Fruit fly (Drosophila melanogaster): Measurements from ENCODE around the gene CG33648.

The CG33648 gene

dm6 chr2L:14552141-14552748 is 28.1 kb downstream of the CG33648 start (continued):
- TF ChIP-seq HLH3B (GFP tag; IDR thresholded peaks at IDR 0.05): 0 out of 2 replicates have a peak, but pooled peaks have one; percentile 45
- no peak for TF ChIP-seq fru (optimal IDR thresholded peaks at IDR 0.05)
- no peak for TF ChIP-seq CG31224 (GFP tag; IDR thresholded peaks at IDR 0.05)
- TF ChIP-seq mirr (GFP tag; optimal IDR thresholded peaks at IDR 0.05): no peak
- TF ChIP-seq sqz (GFP tag; optimal IDR thresholded peaks at IDR 0.05): peak; percentile 22
- TF ChIP-seq CG14667 (GFP tag; IDR thresholded peaks at IDR 0.05): no peak
- TF ChIP-seq trh (GFP tag; optimal IDR thresholded peaks at IDR 0.05): no peak
- TF ChIP-seq CG11695 (GFP tag; IDR thresholded peaks at IDR 0.05): peak; percentile 59
- peak; percentile 72 for TF ChIP-seq Kr (GFP tag; optimal IDR thresholded peaks at IDR 0.05)
- TF ChIP-seq H15 (GFP tag; IDR thresholded peaks at IDR 0.05): 0 out of 3 replicates have a peak, but pooled peaks have one; percentile 49
- peak; percentile 12 for TF ChIP-seq fd64A (GFP tag; optimal IDR thresholded peaks at IDR 0.05)
- no peak for TF ChIP-seq Hr39 (optimal IDR thresholded peaks at IDR 0.05)
- TF ChIP-seq hb (GFP tag; IDR thresholded peaks at IDR 0.05; ENCODE audit: partially characterized antibody): no peak
- TF ChIP-seq slou (GFP tag; optimal IDR thresholded peaks at IDR 0.05): no peak
- peak; percentile 53 for TF ChIP-seq Hsf (GFP tag; optimal IDR thresholded peaks at IDR 0.05)
- no peak for TF ChIP-seq abd-A (tag; optimal IDR thresholded peaks at IDR 0.05)
- peak; percentile 23 for TF ChIP-seq Usf (GFP tag; optimal IDR thresholded peaks at IDR 0.05)
- TF ChIP-seq CG34376 (GFP tag; optimal IDR thresholded peaks at IDR 0.05): no peak
- TF ChIP-seq bbx (GFP tag; IDR thresholded peaks at IDR 0.05; ENCODE audit: partially characterized antibody): no peak
- peak; percentile 50 for TF ChIP-seq org-1 (GFP tag; optimal IDR thresholded peaks at IDR 0.05)
- TF ChIP-seq CG18619 (GFP tag; optimal IDR thresholded peaks at IDR 0.05): peak; percentile 51
- TF ChIP-seq CG11504 (tag; optimal IDR thresholded peaks at IDR 0.05): peak; percentile 69
- 0 out of 2 replicates have a peak, but pooled peaks have one; percentile 28 for TF ChIP-seq dimm (GFP tag; IDR thresholded peaks at IDR 0.05)
- TF ChIP-seq crc (GFP tag; optimal IDR thresholded peaks at IDR 0.05): peak; percentile 47
- TF ChIP-seq ase (GFP tag; IDR thresholded peaks at IDR 0.05): no peak
- TF ChIP-seq CG16863 (GFP tag; optimal IDR thresholded peaks at IDR 0.05): peak; percentile 51
- TF ChIP-seq CG10431 (GFP tag; optimal IDR thresholded peaks at IDR 0.05): no peak
- peak; percentile 22 for TF ChIP-seq Jarid2 (GFP tag; optimal IDR thresholded peaks at IDR 0.05)
- peak; percentile 66 for TF ChIP-seq Fer1 (GFP tag; optimal IDR thresholded peaks at IDR 0.05)
- TF ChIP-seq nerfin-2 (GFP tag; IDR thresholded peaks at IDR 0.05; ENCODE audit: partially characterized antibody): no peak
- no peak for TF ChIP-seq dati (GFP tag; IDR thresholded peaks at IDR 0.05)
- TF ChIP-seq CG3995 (GFP tag; optimal IDR thresholded peaks at IDR 0.05): no peak
- TF ChIP-seq Ets97D (GFP tag; optimal IDR thresholded peaks at IDR 0.05): peak; percentile 20
- TF ChIP-seq CG17186 (GFP tag; optimal IDR thresholded peaks at IDR 0.05): no peak
- TF ChIP-seq CG15479 (GFP tag; optimal IDR thresholded peaks at IDR 0.05): peak; percentile 0
- peak; percentile 43; the same call in 2 of the 3 replicates for TF ChIP-seq tgo (GFP tag; IDR thresholded peaks at IDR 0.05)
- TF ChIP-seq chif (GFP tag; optimal IDR thresholded peaks at IDR 0.05): peak; percentile 66 to 82
- peak; percentile 75 for TF ChIP-seq CG6254 (GFP tag; optimal IDR thresholded peaks at IDR 0.05)
- TF ChIP-seq wor (GFP tag; IDR thresholded peaks at IDR 0.05): no peak
- no peak for TF ChIP-seq toy (GFP tag; IDR thresholded peaks at IDR 0.05)
- peak; percentile 33 for TF ChIP-seq repo (GFP tag; optimal IDR thresholded peaks at IDR 0.05)
- no peak for TF ChIP-seq CG16779 (GFP tag; IDR thresholded peaks at IDR 0.05)
- TF ChIP-seq scrt (GFP tag; optimal IDR thresholded peaks at IDR 0.05): no peak
- peak; percentile 65 for TF ChIP-seq CG30431 (GFP tag; optimal IDR thresholded peaks at IDR 0.05)
- TF ChIP-seq Abd-B (GFP tag; optimal IDR thresholded peaks at IDR 0.05): no peak
- TF ChIP-seq chn (GFP tag; optimal IDR thresholded peaks at IDR 0.05): peak; percentile 17
- TF ChIP-seq YL-1 (GFP tag; optimal IDR thresholded peaks at IDR 0.05): no peak
- 0 out of 2 replicates have a peak, but pooled peaks have one; percentile 41 for TF ChIP-seq CG14441 (GFP tag; IDR thresholded peaks at IDR 0.05)
- TF ChIP-seq Pdp1 (GFP tag; optimal IDR thresholded peaks at IDR 0.05): peak; percentile 39 to 60
- peak; percentile 58 for TF ChIP-seq Blimp-1 (GFP tag; optimal IDR thresholded peaks at IDR 0.05)
- TF ChIP-seq slp2 (GFP tag; optimal IDR thresholded peaks at IDR 0.05): peak; percentile 47

Measured in whole organism, embryonic.